Worm (Caenorhabditis elegans): ENCODE results near the gene clec-197.

Gene clec-197

DNA sequence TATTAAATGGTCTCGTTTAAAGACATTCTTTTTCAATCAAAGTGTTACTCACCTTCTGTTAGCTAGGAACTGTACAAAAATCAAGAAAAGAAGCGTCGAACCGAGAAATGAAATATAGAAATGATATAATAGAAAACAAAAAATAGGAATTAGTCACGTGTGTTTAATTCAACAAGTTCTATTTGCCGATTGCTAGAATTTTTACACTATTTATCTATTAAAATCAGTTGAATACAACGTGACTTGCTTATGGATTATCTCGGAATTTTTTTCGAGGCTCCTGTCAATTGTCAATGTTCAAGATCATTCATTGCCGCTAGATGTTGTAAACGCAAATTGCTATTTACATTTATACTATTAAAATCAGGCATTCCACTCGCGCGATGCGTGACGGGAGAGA is 20.8 kb upstream of the clec-197 start, which contains the start of gene zipt-17:
TSS of gene zipt-17 (minus strand) at position 101 of the 400 bp plus-strand sequence.
- TF ChIP-seq lin-32 (GFP tag; optimal IDR thresholded peaks at IDR 0.05): no peak

DNA sequence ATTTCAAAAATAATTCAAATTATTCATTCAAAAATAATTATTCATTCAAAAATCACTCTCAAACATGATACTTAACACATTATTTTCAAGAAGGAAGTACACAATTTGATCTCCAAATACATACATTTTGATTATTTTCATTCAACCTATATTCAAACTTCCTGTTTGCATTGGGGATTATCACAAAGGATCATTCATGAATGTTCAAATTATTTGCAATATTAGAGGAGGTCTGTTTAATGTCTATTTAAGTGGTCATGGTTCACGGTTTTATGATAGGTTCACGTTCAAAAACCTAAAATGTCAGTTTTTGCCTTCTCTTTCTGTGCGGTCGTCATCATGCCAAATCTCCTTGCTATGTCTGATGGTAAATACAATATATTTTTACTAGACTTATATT is 14.6 kb upstream of the clec-197 start, which contains the start of gene clec-202:
TSS of gene clec-202 (plus strand) at position 301 of the 400 bp plus-strand sequence.
- no peak for TF ChIP-seq drap-1 (GFP tag; optimal IDR thresholded peaks at IDR 0.05)
- no peak for TF ChIP-seq nhr-2 (tag; optimal IDR thresholded peaks at IDR 0.05)
- no peak for TF ChIP-seq nhr-12 (tag; optimal IDR thresholded peaks at IDR 0.05)
- TF ChIP-seq ceh-83 (GFP tag; optimal IDR thresholded peaks at IDR 0.05): no peak
- no peak for TF ChIP-seq nhr-76 (tag; optimal IDR thresholded peaks at IDR 0.05)
- no peak for TF ChIP-seq snpc-4 (tag; optimal IDR thresholded peaks at IDR 0.05)
- TF ChIP-seq elt-1 (tag; optimal IDR thresholded peaks at IDR 0.05; ENCODE audit: borderline replicate concordance, insufficient read depth): no peak
- TF ChIP-seq unc-39 (tag; optimal IDR thresholded peaks at IDR 0.05): no peak
- no peak for TF ChIP-seq cnd-1 (tag; optimal IDR thresholded peaks at IDR 0.05)
- no peak for TF ChIP-seq unc-120 (tag; optimal IDR thresholded peaks at IDR 0.05; ENCODE audit: poor library complexity, severe bottlenecking)
- no peak for TF ChIP-seq sem-2 (GFP tag; optimal IDR thresholded peaks at IDR 0.05)
- TF ChIP-seq unc-62 (GFP tag; optimal IDR thresholded peaks at IDR 0.05): no peak
- TF ChIP-seq nhr-28 (tag; optimal IDR thresholded peaks at IDR 0.05): no peak
- no peak for TF ChIP-seq ham-2 (GFP tag; optimal IDR thresholded peaks at IDR 0.05)
- TF ChIP-seq mls-2 (tag; optimal IDR thresholded peaks at IDR 0.05): no peak
- no peak for TF ChIP-seq M03D4.4 (tag; optimal IDR thresholded peaks at IDR 0.05)
- no peak for TF ChIP-seq lsy-2 (tag; optimal IDR thresholded peaks at IDR 0.05)

DNA sequence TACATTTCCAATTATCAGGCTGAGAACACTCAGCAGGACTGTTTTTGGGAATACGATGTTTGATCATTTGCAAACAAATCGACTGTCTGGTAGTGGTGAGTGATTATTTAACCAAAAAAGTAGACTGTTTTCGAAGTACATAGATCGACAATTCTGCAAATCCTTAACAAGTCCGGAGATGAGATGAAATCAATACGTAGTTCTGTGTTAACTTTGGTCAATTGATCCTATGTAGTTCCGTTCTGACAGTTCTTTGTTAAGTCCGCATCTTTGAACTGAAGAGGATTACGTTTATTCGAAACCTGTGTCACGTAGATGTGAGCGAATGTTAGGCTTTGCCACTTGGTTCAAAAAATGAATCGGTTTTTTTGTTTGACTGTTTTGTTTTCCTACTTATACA is 5.1 kb upstream of the clec-197 start, which contains the start of gene clec-199:
TSS of gene clec-199 (plus strand) at position 301 of the 400 bp plus-strand sequence.
- TF ChIP-seq mab-5 (tag; optimal IDR thresholded peaks at IDR 0.05): no peak
- TF ChIP-seq sem-2 (GFP tag; optimal IDR thresholded peaks at IDR 0.05): no peak
- no peak for TF ChIP-seq lin-32 (GFP tag; optimal IDR thresholded peaks at IDR 0.05)
- TF ChIP-seq sptf-1 (tag; optimal IDR thresholded peaks at IDR 0.05): no peak
- TF ChIP-seq nhr-28 (tag; optimal IDR thresholded peaks at IDR 0.05): no peak

DNA sequence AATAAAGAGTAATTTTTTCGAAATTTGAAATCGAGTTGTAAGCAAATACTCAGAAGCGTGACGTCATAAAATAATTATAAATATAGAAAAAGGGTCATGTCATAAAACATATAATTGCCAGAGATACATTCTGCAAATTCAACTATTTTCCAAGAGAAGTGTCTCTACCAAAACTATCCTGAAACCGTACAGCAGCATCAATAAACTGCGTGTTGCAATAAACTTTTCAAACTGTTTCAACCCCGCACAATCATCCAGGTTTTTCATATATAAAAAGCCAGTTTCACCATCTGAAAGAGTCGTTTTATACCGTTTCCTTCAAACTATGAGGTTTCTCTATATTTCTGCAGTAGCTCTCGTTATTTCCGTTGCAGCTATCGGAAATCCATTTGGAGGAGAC is 3.0 kb downstream of the clec-197 start, which contains the start of gene C49C3.11:
TSS of gene C49C3.11 (plus strand) at position 301 of the 400 bp plus-strand sequence.
- no peak for TF ChIP-seq nhr-2 (tag; optimal IDR thresholded peaks at IDR 0.05)
- TF ChIP-seq nhr-28 (tag; optimal IDR thresholded peaks at IDR 0.05): no peak
- TF ChIP-seq elt-1 (tag; optimal IDR thresholded peaks at IDR 0.05; ENCODE audit: borderline replicate concordance, insufficient read depth): no peak
- no peak for TF ChIP-seq cnd-1 (tag; optimal IDR thresholded peaks at IDR 0.05)
- TF ChIP-seq nhr-76 (tag; optimal IDR thresholded peaks at IDR 0.05): no peak

DNA sequence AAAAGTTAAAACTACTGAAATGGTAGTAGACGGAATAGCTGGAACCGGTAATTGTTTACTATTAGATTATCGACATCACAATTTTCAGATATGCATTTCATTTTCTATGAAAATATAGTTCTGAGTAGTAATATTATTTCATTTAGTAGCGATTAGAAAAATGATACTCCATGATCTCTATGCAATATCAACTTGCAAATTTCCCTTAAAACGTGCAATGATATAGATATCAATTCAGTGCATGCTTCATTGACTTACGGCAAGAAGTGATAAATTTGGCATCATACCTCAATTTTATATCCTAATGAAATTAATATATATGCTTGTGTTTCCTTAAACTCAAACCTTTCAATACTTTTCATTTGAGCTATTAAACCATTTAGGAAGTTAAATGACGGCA is 3.8 kb downstream of the clec-197 start, which contains the start of gene C49C3.21:
TSS of gene C49C3.21 (plus strand) at position 301 of the 400 bp plus-strand sequence.
- TF ChIP-seq unc-62 (GFP tag; optimal IDR thresholded peaks at IDR 0.05) (no peak), unc-39 (tag; optimal IDR thresholded peaks at IDR 0.05) (no peak), ces-1 (GFP tag; optimal IDR thresholded peaks at IDR 0.05) (no peak), flh-1 (GFP tag; optimal IDR thresholded peaks at IDR 0.05) (no peak), ceh-39 (tag; optimal IDR thresholded peaks at IDR 0.05) (no peak), mab-5 (tag; optimal IDR thresholded peaks at IDR 0.05) (no peak), ceh-43 (GFP tag; optimal IDR thresholded peaks at IDR 0.05) (no peak), hlh-1 (tag; optimal IDR thresholded peaks at IDR 0.05) (no peak), ztf-11 (tag; optimal IDR thresholded peaks at IDR 0.05) (no peak), nhr-237 (tag; optimal IDR thresholded peaks at IDR 0.05) (no peak)

DNA sequence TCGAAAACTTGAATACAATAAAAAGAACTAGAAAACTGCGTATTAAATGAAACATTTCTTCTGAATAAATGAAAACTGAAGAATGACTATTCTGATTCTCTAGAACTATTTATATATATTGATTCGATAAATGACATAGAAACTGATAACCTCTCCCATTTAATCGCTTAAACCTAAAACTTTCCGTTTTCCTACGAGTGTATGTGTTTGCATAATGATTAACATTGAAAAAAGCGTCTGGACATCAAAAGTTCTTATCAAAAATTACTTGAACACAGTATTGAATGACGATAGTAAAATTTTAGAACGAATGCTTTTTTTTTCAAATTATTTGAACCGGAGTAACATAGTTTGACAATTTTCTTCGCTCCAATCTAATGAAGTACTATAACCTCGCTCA is 4.3 kb downstream of the clec-197 start, which contains the start of gene C49C3.9:
TSS of gene C49C3.9 (minus strand) at position 136 of the 400 bp plus-strand sequence.
- TF ChIP-seq ztf-11 (tag; optimal IDR thresholded peaks at IDR 0.05) (no peak), drap-1 (GFP tag; optimal IDR thresholded peaks at IDR 0.05) (no peak), nhr-28 (tag; optimal IDR thresholded peaks at IDR 0.05) (no peak), nhr-12 (tag; optimal IDR thresholded peaks at IDR 0.05) (no peak), elt-1 (tag; optimal IDR thresholded peaks at IDR 0.05; ENCODE audit: borderline replicate concordance, insufficient read depth) (no peak), blmp-1 (tag; optimal IDR thresholded peaks at IDR 0.05) (no peak), sem-2 (GFP tag; optimal IDR thresholded peaks at IDR 0.05) (no peak), mls-2 (tag; optimal IDR thresholded peaks at IDR 0.05) (no peak), ces-1 (GFP tag; optimal IDR thresholded peaks at IDR 0.05) (no peak), mab-5 (tag; optimal IDR thresholded peaks at IDR 0.05) (no peak), lin-13 (tag; optimal IDR thresholded peaks at IDR 0.05) (no peak), tbx-8 (GFP tag; optimal IDR thresholded peaks at IDR 0.05) (no peak)
